Worm (Caenorhabditis elegans): ENCODE results near the gene coel-1.

The coel-1 gene

DNA sequence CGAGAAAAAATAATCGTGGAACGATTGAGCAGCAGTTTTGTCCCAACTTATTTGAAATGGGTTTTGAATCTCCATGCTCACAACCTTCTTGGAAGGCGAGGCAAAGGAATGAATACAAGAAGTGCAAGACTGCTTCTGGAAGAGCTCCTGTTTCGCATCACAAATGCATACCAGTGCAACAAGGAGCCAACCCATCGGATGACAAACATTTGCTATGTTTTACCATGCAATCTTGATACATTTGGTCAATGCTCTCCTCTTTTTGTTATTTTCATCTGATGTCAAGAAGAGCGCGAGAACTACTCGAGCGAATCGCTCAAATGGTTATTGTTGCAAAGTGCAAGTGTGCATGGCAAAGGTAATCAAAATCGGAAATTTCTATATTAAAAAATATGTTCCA lies 8.7 kb downstream of the coel-1 start, which contains the start of gene mec-18:
mec-18 (minus strand) TSS at position 101 of the 400 bp plus-strand sequence.
- TF ChIP-seq snu-23 (GFP tag; optimal IDR thresholded peaks at IDR 0.05) (no peak), elt-3 (tag; optimal IDR thresholded peaks at IDR 0.05) (no peak), egl-27 (tag; optimal IDR thresholded peaks at IDR 0.05) (no peak), snpc-4 (tag; optimal IDR thresholded peaks at IDR 0.05) (no peak), elt-2 (tag; optimal IDR thresholded peaks at IDR 0.05) (no peak), lin-13 (GFP tag; optimal IDR thresholded peaks at IDR 0.05) (no peak), hlh-17 (GFP tag; optimal IDR thresholded peaks at IDR 0.05; ENCODE audit: borderline replicate concordance) (no peak), nhr-12 (tag; optimal IDR thresholded peaks at IDR 0.05) (no peak), lin-14 (GFP tag; optimal IDR thresholded peaks at IDR 0.05) (no peak), nhr-90 (tag; optimal IDR thresholded peaks at IDR 0.05; ENCODE audit: poor library complexity) (no peak), sup-37 (GFP tag; optimal IDR thresholded peaks at IDR 0.05) (no peak), pax-3 (tag; optimal IDR thresholded peaks at IDR 0.05) (no peak), zip-4 (GFP tag; optimal IDR thresholded peaks at IDR 0.05) (no peak), skn-1 (tag; optimal IDR thresholded peaks at IDR 0.05) (no peak), ets-5 (GFP tag; IDR thresholded peaks at IDR 0.05) (no peak), Y116A8C.19 (tag; optimal IDR thresholded peaks at IDR 0.05; ENCODE audit: borderline replicate concordance) (no peak), aly-2 (tag; optimal IDR thresholded peaks at IDR 0.05) (no peak), lsy-2 (tag; optimal IDR thresholded peaks at IDR 0.05) (no peak), nhr-20 (tag; optimal IDR thresholded peaks at IDR 0.05) (no peak)

DNA sequence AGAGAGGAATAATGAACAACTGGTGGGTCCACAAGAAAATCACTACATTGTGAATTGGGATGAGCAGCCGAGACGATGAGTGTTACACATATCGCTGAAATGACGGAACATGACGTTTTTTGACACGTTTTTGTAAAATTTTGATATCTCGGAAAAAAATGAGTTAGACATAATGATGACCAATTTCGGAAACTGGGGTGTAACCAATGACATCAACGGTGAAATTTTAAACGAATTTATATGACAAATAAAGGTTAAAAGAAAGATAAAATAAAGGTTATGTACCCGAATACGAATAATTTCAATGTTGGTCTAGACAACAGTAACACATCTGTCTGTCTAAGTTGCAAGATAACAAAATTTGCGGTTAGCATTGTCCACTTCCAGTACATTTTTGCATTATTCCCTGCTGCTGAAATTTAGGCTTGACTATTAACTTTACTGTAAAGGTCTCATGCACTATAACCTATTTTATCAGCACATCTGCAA lies 13.9 kb downstream of the coel-1 start, which contains the start of the genes twk-28 and ets-9:
twk-28 (minus strand) TSS at position 51 of the 489 bp plus-strand sequence.
ets-9 (plus strand) TSS at position 410 of the 489 bp plus-strand sequence.
- TF ChIP-seq unc-30 (tag; optimal IDR thresholded peaks at IDR 0.05) (no peak), rnt-1 (tag; optimal IDR thresholded peaks at IDR 0.05) (peak; percentile 30), ces-1 (GFP tag; optimal IDR thresholded peaks at IDR 0.05) (no peak), fkh-4 (tag; optimal IDR thresholded peaks at IDR 0.05; ENCODE audit: borderline replicate concordance) (no peak), swsn-7 (tag; optimal IDR thresholded peaks at IDR 0.05) (no peak)

DNA sequence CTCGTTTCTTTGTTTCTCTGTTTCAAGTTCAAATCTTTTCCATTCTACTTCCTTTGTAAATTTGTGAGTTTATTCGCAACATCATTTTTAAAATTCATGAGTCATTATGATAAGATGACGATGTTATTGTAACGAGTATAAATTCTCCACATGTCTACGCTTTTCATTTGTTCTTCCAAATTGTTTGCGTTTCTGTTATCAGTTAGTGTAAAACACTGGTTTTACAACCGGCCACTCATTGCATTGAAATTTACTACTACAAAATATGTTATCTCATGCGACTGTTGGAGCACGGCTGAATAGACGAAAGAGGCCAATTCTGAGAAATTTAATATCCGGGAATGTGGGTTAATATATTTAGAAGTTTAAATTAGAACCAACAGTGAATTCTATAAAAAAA lies 16.9 kb downstream of the coel-1 start, which contains the start of gene C52B9.19:
C52B9.19 (plus strand) TSS at position 176 of the 400 bp plus-strand sequence.
- TF ChIP-seq nhr-85 (tag) (no peak), elt-2 (tag; optimal IDR thresholded peaks at IDR 0.05) (peak; percentile 71), unc-62 (GFP tag; optimal IDR thresholded peaks at IDR 0.05) (no peak), jun-1 (tag; optimal IDR thresholded peaks at IDR 0.05) (peak; percentile 24), skn-1 (tag; optimal IDR thresholded peaks at IDR 0.05) (no peak), blmp-1 (tag; optimal IDR thresholded peaks at IDR 0.05) (no peak), pqm-1 (tag; optimal IDR thresholded peaks at IDR 0.05) (peak; percentile 45)

DNA sequence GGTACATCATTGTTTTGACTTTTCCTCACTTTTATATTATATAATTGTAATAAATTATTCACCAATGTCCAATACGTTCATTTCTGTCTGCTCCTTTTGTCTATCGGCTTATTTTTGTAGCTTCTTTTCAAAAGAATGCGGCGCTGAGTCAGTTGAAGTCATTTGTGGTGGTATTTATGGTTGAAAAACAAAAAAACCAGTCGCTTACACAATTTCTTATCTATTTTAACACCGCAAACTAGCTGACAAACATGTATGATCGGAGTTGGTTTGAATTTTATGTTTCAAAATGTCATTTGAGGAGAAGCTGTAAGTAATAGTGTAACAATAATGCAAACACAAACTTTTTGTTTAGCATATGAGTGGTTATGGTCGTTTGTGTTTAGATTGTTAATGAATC lies 18.5 kb downstream of the coel-1 start, which contains the start of gene ets-10:
ets-10 (plus strand) TSS at position 201 of the 400 bp plus-strand sequence.
- TF ChIP-seq efl-1 (optimal IDR thresholded peaks at IDR 0.05): no peak
- peak in 1 of 2 experiments; percentile 65 for TF ChIP-seq efl-1 (GFP tag; optimal IDR thresholded peaks at IDR 0.05 in 1 of 2)
- TF ChIP-seq nhr-71 (tag; optimal IDR thresholded peaks at IDR 0.05): no peak

DNA sequence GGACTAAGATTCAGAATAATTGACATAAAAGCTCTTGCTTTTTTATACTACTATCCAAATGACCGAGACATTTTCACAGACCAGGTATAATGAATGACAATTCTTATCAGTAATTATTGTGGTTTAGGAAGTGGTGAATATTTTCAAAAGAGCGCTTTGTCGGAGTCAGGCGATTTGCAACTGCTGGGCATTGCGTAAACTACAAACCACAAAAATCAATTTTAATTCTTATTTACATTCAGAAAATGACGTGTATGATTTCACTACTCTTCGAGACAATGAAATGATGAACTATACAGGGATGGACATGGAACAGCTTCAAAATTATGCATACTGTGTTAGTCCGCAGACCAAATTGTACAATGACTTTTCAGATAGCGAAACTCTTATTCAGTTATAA lies 19.0 kb downstream of the coel-1 start:
- TF ChIP-seq snu-23 (GFP tag; optimal IDR thresholded peaks at IDR 0.05) (no peak), efl-1 (optimal IDR thresholded peaks at IDR 0.05) (no peak), efl-1 (GFP tag; optimal IDR thresholded peaks at IDR 0.05 in 1 of 2) (peak in 1 of 2 experiments; percentile 38), elt-2 (tag; optimal IDR thresholded peaks at IDR 0.05) (peak; percentile 19), nhr-71 (tag; optimal IDR thresholded peaks at IDR 0.05) (peak; percentile 39)
